Worm (Caenorhabditis elegans): ENCODE data around the gene T03F6.9.

The T03F6.9 gene

ce11 chrIII:13333754-13334153, 37.1 kb downstream of the T03F6.9 start, which contains the start of gene sdz-20:
TSS of gene sdz-20 (plus strand) at chrIII:13334054.
- TF ChIP-seq lsl-1 (GFP tag; optimal IDR thresholded peaks at IDR 0.05) (no peak), rec-8 (tag; optimal IDR thresholded peaks at IDR 0.05) (no peak), hrde-1 (tag; optimal IDR thresholded peaks at IDR 0.05; ENCODE audit: borderline replicate concordance) (no peak), snpc-1.3 (tag; optimal IDR thresholded peaks at IDR 0.05; ENCODE audit: insufficient read depth) (no peak), Y53G8AR.9 (GFP tag; conservative IDR thresholded peaks at IDR 0.05) (no peak), ZK185.1 (tag; optimal IDR thresholded peaks at IDR 0.05; ENCODE audit: poor library complexity, severe bottlenecking) (no peak), hmg-20 (GFP tag; IDR thresholded peaks at IDR 0.05) (no peak), K12H6.12 (tag; optimal IDR thresholded peaks at IDR 0.05) (no peak), F52B5.7 (tag; optimal IDR thresholded peaks at IDR 0.05) (no peak), F10E7.11 (tag; optimal IDR thresholded peaks at IDR 0.05) (no peak), chd-7 (tag; optimal IDR thresholded peaks at IDR 0.05) (no peak), ceh-100 (GFP tag; IDR thresholded peaks at IDR 0.05) (no peak), ets-4 (GFP tag; optimal IDR thresholded peaks at IDR 0.05) (no peak), F57C9.4 (tag; optimal IDR thresholded peaks at IDR 0.05) (no peak), T07F8.4 (tag; optimal IDR thresholded peaks at IDR 0.05) (no peak), hlh-12 (tag; optimal IDR thresholded peaks at IDR 0.05) (no peak), nhr-27 (tag; optimal IDR thresholded peaks at IDR 0.05) (no peak), F37B4.10 (GFP tag; IDR thresholded peaks at IDR 0.05) (no peak), repo-1 (tag; optimal IDR thresholded peaks at IDR 0.05) (no peak), madf-8 (GFP tag; conservative IDR thresholded peaks at IDR 0.05) (no peak)

DNA sequence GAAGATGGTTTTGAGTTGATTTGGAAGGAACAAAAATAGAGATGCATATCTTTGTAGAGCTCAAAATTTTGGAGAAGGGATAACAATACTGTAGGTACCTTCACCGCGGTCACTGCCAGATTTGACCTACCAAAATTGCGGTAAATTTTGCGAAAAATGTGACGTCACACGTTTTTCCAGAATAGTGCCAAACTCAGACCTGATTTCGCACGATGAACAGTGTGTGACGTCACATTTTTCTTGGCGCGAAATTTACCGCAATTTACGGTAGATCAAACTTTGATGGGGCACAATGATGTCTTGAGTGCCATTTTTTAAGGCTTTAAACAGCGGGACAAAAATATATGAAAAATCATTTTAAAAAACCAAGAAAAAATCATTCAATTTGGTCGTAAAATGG, 42.0 kb downstream of the T03F6.9 start:
- TF ChIP-seq Y95B8A.8 (GFP tag; IDR thresholded peaks at IDR 0.05): no peak
- TF ChIP-seq nhr-120 (GFP tag; IDR thresholded peaks at IDR 0.05): no peak
- no peak for TF ChIP-seq ZK185.1 (tag; optimal IDR thresholded peaks at IDR 0.05; ENCODE audit: poor library complexity, severe bottlenecking)
- TF ChIP-seq Y67H2A.10 (GFP tag; conservative IDR thresholded peaks at IDR 0.05): no peak
- no peak for TF ChIP-seq bed-1 (GFP tag; IDR thresholded peaks at IDR 0.05)
- TF ChIP-seq ccch-3 (GFP tag; optimal IDR thresholded peaks at IDR 0.05): no peak
- TF ChIP-seq ets-4 (GFP tag; optimal IDR thresholded peaks at IDR 0.05): no peak
- no peak for TF ChIP-seq T26A5.8 (tag; optimal IDR thresholded peaks at IDR 0.05)
- no peak for TF ChIP-seq dpff-1 (tag; optimal IDR thresholded peaks at IDR 0.05)

- TF ChIP-seq let-607 (tag; optimal IDR thresholded peaks at IDR 0.05) (no peak), ZK185.1 (tag; optimal IDR thresholded peaks at IDR 0.05; ENCODE audit: poor library complexity, severe bottlenecking) (no peak), ztf-18 (tag; optimal IDR thresholded peaks at IDR 0.05) (no peak), bed-1 (GFP tag; IDR thresholded peaks at IDR 0.05) (no peak), B0035.1 (tag; optimal IDR thresholded peaks at IDR 0.05) (no peak), hmg-1.2 (GFP tag; IDR thresholded peaks at IDR 0.05) (no peak), Y53F4B.3 (GFP tag; IDR thresholded peaks at IDR 0.05) (no peak), lsl-1 (GFP tag; optimal IDR thresholded peaks at IDR 0.05) (no peak), F55B11.4 (tag; optimal IDR thresholded peaks at IDR 0.05; ENCODE audit: borderline replicate concordance, insufficient read depth) (no peak)
These were observed 46.1 kb downstream of the T03F6.9 start, which contains the start of gene F53A2.1 for ce11 chrIII:13324739-13325138. TSS of gene F53A2.1 (minus strand) at chrIII:13324839.

DNA sequence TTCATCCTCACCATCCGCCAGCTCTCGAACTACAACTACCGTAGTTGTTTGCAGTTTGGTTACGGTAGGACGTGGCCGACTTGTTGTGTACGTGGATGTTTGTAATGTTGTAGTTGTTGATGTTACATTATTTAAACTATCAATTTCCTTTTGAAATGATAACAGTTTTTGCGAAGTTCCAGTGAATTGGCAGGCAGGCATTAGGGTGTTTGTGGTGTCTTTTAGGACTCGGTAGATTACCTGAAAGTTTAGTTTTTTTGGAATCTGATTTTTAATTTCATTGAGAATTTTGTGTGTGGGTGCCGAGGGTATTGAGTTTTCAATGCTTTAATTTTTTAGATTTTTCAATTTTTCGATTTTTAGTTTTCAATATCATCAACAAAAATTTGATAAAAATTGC, 48.3 kb downstream of the T03F6.9 start, which contains the start of gene F53A2.11:
Gene F53A2.11 (minus strand): TSS at position 101 of the 400 bp plus-strand sequence.
- TF ChIP-seq lsl-1 (GFP tag; optimal IDR thresholded peaks at IDR 0.05): no peak
- no peak for TF ChIP-seq unc-62 (GFP tag; optimal IDR thresholded peaks at IDR 0.05)
- TF ChIP-seq mcd-1 (GFP tag; IDR thresholded peaks at IDR 0.05): no peak
- TF ChIP-seq repo-1 (tag; optimal IDR thresholded peaks at IDR 0.05): no peak
- TF ChIP-seq ccch-3 (GFP tag; optimal IDR thresholded peaks at IDR 0.05): no peak
- TF ChIP-seq ZK185.1 (tag; optimal IDR thresholded peaks at IDR 0.05; ENCODE audit: poor library complexity, severe bottlenecking): no peak
- TF ChIP-seq xnd-1 (tag; optimal IDR thresholded peaks at IDR 0.05): no peak
